Fruit fly (Drosophila melanogaster) whole organism, embryonic: ENCODE data around the gene drpr.

ENCODE experiments used
- Blimp-1 ChIP-seq: fragments of 200-800 bp; sonication (Bioruptor generic); optimal IDR thresholded peaks from 3 replicates; lab custom pipeline; 2018; ENCODE audit warnings: missing biosample characterization, missing genetic modification characterization, mild to moderate bottlenecking, moderate library complexity, missing genetic modification reagents
- CG10654 ChIP-seq: fragments of 200-800 bp; sonication (Bioruptor generic); optimal IDR thresholded peaks from 2 replicates; lab custom pipeline; 2016; ENCODE audit warnings: missing biosample characterization, missing genetic modification characterization
- CG11093 ChIP-seq: fragments of 200-800 bp; sonication (Bioruptor generic); IDR thresholded peaks from 3 replicates; pipeline ENCODE4 v1.3.6; 2022; ENCODE audit warnings: missing biosample characterization, missing genetic modification characterization
- CG12391 ChIP-seq: fragments of 200-800 bp; sonication (Bioruptor generic); optimal IDR thresholded peaks from 3 replicates; lab custom pipeline; 2018; ENCODE audit warnings: missing biosample characterization, mild to moderate bottlenecking, missing genetic modification characterization, moderate library complexity
- CG14667 ChIP-seq: fragments of 200-800 bp; sonication (Bioruptor generic); IDR thresholded peaks from 2 replicates; pipeline ENCODE4 v1.3.6; 2022; ENCODE audit warnings: missing biosample characterization, missing genetic modification characterization
- CG15479 ChIP-seq: fragments of 200-800 bp; sonication (Bioruptor generic); optimal IDR thresholded peaks from 3 replicates; lab custom pipeline; 2019; ENCODE audit warnings: missing biosample characterization, mild to moderate bottlenecking, missing genetic modification characterization, moderate library complexity
- CG17802 ChIP-seq: fragments of 200-800 bp; sonication (Bioruptor generic); optimal IDR thresholded peaks from 2 replicates; lab custom pipeline; 2018; ENCODE audit warnings: missing biosample characterization, mild to moderate bottlenecking, missing genetic modification characterization, moderate library complexity
- CG17912 ChIP-seq: fragments of 200-800 bp; sonication (Bioruptor generic); optimal IDR thresholded peaks from 2 replicates; lab custom pipeline; 2018; ENCODE audit warnings: missing biosample characterization, mild to moderate bottlenecking, missing genetic modification characterization
- CG2199 ChIP-seq: fragments of 200-800 bp; sonication (Bioruptor generic); IDR thresholded peaks from 3 replicates; pipeline ENCODE4 v1.3.6; 2022; ENCODE audit warnings: missing biosample characterization, missing genetic modification characterization
- CG3163 ChIP-seq: fragments of 200-800 bp; sonication (Bioruptor generic); optimal IDR thresholded peaks from 3 replicates; lab custom pipeline; 2016; ENCODE audit warnings: missing biosample characterization, missing genetic modification characterization
- CG4360 ChIP-seq: fragments of 200-800 bp; sonication (Bioruptor generic); IDR thresholded peaks from 2 replicates; pipeline ENCODE4 v1.3.6; 2022; ENCODE audit warnings: missing biosample characterization, missing genetic modification characterization
- CG43689 ChIP-seq: fragments of 200-800 bp; sonication (Bioruptor generic); IDR thresholded peaks from 2 replicates; pipeline ENCODE4 v1.3.6; 2022; ENCODE audit warnings: missing biosample characterization, missing genetic modification characterization
- CG4820 ChIP-seq: fragments of 200-800 bp; sonication (Bioruptor generic); optimal IDR thresholded peaks from 3 replicates; lab custom pipeline; 2016; ENCODE audit warnings: missing biosample characterization, missing genetic modification characterization
- CG5953 ChIP-seq: fragments of 200-800 bp; sonication (Bioruptor generic); IDR thresholded peaks from 2 replicates; pipeline ENCODE4 v1.3.6; 2022; ENCODE audit warnings: missing biosample characterization, missing genetic modification characterization
- CG6683 ChIP-seq: fragments of 200-800 bp; sonication (Bioruptor generic); optimal IDR thresholded peaks from 2 replicates; lab custom pipeline; 2017; ENCODE audit warnings: missing biosample characterization, mild to moderate bottlenecking, missing genetic modification characterization, missing genetic modification reagents
- CG7987 ChIP-seq: fragments of 200-800 bp; sonication (Bioruptor generic); optimal IDR thresholded peaks from 2 replicates; lab custom pipeline; 2018; ENCODE audit warnings: missing biosample characterization, mild to moderate bottlenecking, missing genetic modification characterization, moderate library complexity
- CG8089 ChIP-seq: fragments of 200-800 bp; sonication (Bioruptor generic); optimal IDR thresholded peaks from 3 replicates; lab custom pipeline; 2016; ENCODE audit warnings: missing biosample characterization, missing genetic modification characterization
- CG8281 ChIP-seq: fragments of 200-800 bp; sonication (Bioruptor generic); optimal IDR thresholded peaks from 2 replicates; lab custom pipeline; 2018; ENCODE audit warnings: missing biosample characterization, mild to moderate bottlenecking, missing genetic modification characterization, moderate library complexity
- CG9437 ChIP-seq: fragments of 200-800 bp; sonication (Bioruptor generic); optimal IDR thresholded peaks from 2 replicates; lab custom pipeline; 2018; ENCODE audit warnings: missing biosample characterization, mild to moderate bottlenecking, missing genetic modification characterization
- D19B ChIP-seq: fragments of 200-800 bp; sonication (Bioruptor generic); optimal IDR thresholded peaks from 2 replicates; lab custom pipeline; 2017; ENCODE audit warnings: missing biosample characterization, mild to moderate bottlenecking, missing genetic modification characterization
- Deaf1 ChIP-seq: fragments of 200-800 bp; optimal IDR thresholded peaks from 3 replicates; lab custom pipeline; 2019; ENCODE audit warnings: missing biosample characterization, mild to moderate bottlenecking, missing genetic modification characterization, moderate library complexity
- Dll ChIP-seq: fragments of 200-800 bp; sonication (Bioruptor generic); IDR thresholded peaks from 4 replicates; pipeline ENCODE4 v1.3.6; 2022; ENCODE audit warnings: missing biosample characterization, missing genetic modification characterization; ENCODE audit not compliant: partially characterized antibody
- Doc3 ChIP-seq: fragments of 200-800 bp; sonication (Bioruptor generic); IDR thresholded peaks from 3 replicates; pipeline ENCODE4 v1.3.6; 2022; ENCODE audit warnings: missing biosample characterization, missing genetic modification characterization; ENCODE audit not compliant: partially characterized antibody
- Opbp ChIP-seq: fragments of 200-800 bp; sonication (Bioruptor generic); IDR thresholded peaks from 3 replicates; pipeline ENCODE4 v1.3.6; 2022; ENCODE audit warnings: missing biosample characterization, missing genetic modification characterization; ENCODE audit not compliant: partially characterized antibody
- Ravus ChIP-seq: fragments of 200-800 bp; sonication (Bioruptor generic); IDR thresholded peaks from 2 replicates; pipeline ENCODE4 v1.3.6; 2022; ENCODE audit warnings: missing biosample characterization, missing genetic modification characterization
- Rx ChIP-seq: fragments of 200-800 bp; sonication (Bioruptor generic); IDR thresholded peaks from 2 replicates; pipeline ENCODE4 v1.3.6; 2022; ENCODE audit warnings: missing biosample characterization, missing genetic modification characterization
- Six4 ChIP-seq: fragments of 200-800 bp; sonication (Bioruptor generic); optimal IDR thresholded peaks from 2 replicates; lab custom pipeline; 2016; ENCODE audit warnings: missing biosample characterization, missing genetic modification characterization
- Xbp1 ChIP-seq: fragments of 200-800 bp; sonication (Bioruptor generic); optimal IDR thresholded peaks from 3 replicates; lab custom pipeline; 2016; ENCODE audit warnings: missing biosample characterization, mild to moderate bottlenecking, missing genetic modification characterization
- cas ChIP-seq: fragments of 200-800 bp; sonication (Bioruptor generic); IDR thresholded peaks from 2 replicates; pipeline ENCODE4 v1.3.6; 2022; ENCODE audit warnings: missing biosample characterization, missing genetic modification characterization
- cato ChIP-seq: fragments of 200-800 bp; sonication (Bioruptor generic); optimal IDR thresholded peaks from 2 replicates; lab custom pipeline; 2016; ENCODE audit warnings: missing biosample characterization, missing genetic modification characterization, borderline replicate concordance
- cg ChIP-seq: fragments of 200-800 bp; sonication (Bioruptor generic); optimal IDR thresholded peaks from 3 replicates; lab custom pipeline; 2019; ENCODE audit warnings: missing biosample characterization, mild to moderate bottlenecking, missing genetic modification characterization, moderate library complexity
- chinmo ChIP-seq: fragments of 200-800 bp; sonication (Bioruptor generic); IDR thresholded peaks from 4 replicates; pipeline ENCODE4 v1.3.6; 2022; ENCODE audit warnings: missing biosample characterization, missing genetic modification characterization; ENCODE audit not compliant: partially characterized antibody
- dan ChIP-seq: fragments of 200-800 bp; sonication (Bioruptor generic); IDR thresholded peaks from 2 replicates; pipeline ENCODE4 v1.3.6; 2022; ENCODE audit warnings: missing biosample characterization, missing genetic modification characterization
- danr ChIP-seq: fragments of 200-800 bp; sonication (Bioruptor generic); IDR thresholded peaks from 2 replicates; pipeline ENCODE4 v1.3.6; 2022; ENCODE audit warnings: missing biosample characterization, missing genetic modification characterization
- gcm ChIP-seq: fragments of 200-800 bp; sonication (Bioruptor generic); optimal IDR thresholded peaks from 2 replicates; lab custom pipeline; 2019; ENCODE audit warnings: missing biosample characterization, mild to moderate bottlenecking, missing genetic modification characterization, moderate library complexity
- hbn ChIP-seq: fragments of 200-800 bp; sonication (Bioruptor generic); IDR thresholded peaks from 2 replicates; pipeline ENCODE4 v1.3.6; 2022; ENCODE audit warnings: missing biosample characterization, missing genetic modification characterization; ENCODE audit not compliant: partially characterized antibody
- jigr1 ChIP-seq: fragments of 200-800 bp; sonication (Bioruptor generic); IDR thresholded peaks from 3 replicates; pipeline ENCODE4 v1.3.6; 2022; ENCODE audit warnings: missing biosample characterization, missing genetic modification characterization
- lbe ChIP-seq: fragments of 200-800 bp; sonication (Bioruptor generic); optimal IDR thresholded peaks from 2 replicates; lab custom pipeline; 2016; ENCODE audit warnings: missing biosample characterization, mild to moderate bottlenecking, missing genetic modification characterization
- mam ChIP-seq: fragments of 200-800 bp; sonication (Bioruptor generic); optimal IDR thresholded peaks from 3 replicates; lab custom pipeline; 2016; ENCODE audit warnings: missing biosample characterization, missing genetic modification characterization
- phol ChIP-seq: fragments of 200-800 bp; sonication (Bioruptor generic); optimal IDR thresholded peaks from 3 replicates; lab custom pipeline; 2018; ENCODE audit warnings: missing biosample characterization, mild to moderate bottlenecking, missing genetic modification characterization, moderate library complexity
- sd ChIP-seq: fragments of 200-800 bp; sonication (Bioruptor generic); optimal IDR thresholded peaks from 3 replicates; lab custom pipeline; 2018; ENCODE audit warnings: missing biosample characterization, mild to moderate bottlenecking, missing genetic modification characterization, moderate library complexity
- sens-2 ChIP-seq: fragments of 200-800 bp; sonication (Bioruptor generic); IDR thresholded peaks from 2 replicates; pipeline ENCODE4 v1.3.6; 2022; ENCODE audit warnings: missing biosample characterization, missing genetic modification characterization
- sna ChIP-seq: fragments of 200-800 bp; sonication (Bioruptor generic); IDR thresholded peaks from 2 replicates; pipeline ENCODE4 v1.3.6; 2022; ENCODE audit warnings: missing biosample characterization, missing genetic modification characterization; ENCODE audit not compliant: partially characterized antibody
- so ChIP-seq: fragments of 200-800 bp; sonication (Bioruptor generic); IDR thresholded peaks from 3 replicates; pipeline ENCODE4 v1.3.6; 2022; ENCODE audit warnings: missing biosample characterization, missing genetic modification characterization
- z ChIP-seq: fragments of 200-800 bp; sonication (Bioruptor generic); IDR thresholded peaks from 3 replicates; pipeline ENCODE4 v1.3.6; 2022; ENCODE audit warnings: missing biosample characterization, missing genetic modification characterization

The drpr gene

dm6 chr3L:1735603-1736002 lies 4.7 kb upstream of the drpr start, which contains the start of gene Oseg4 (continued):
- TF ChIP-seq dan (GFP tag; lab: Robert Waterston, UW): no peak
- TF ChIP-seq, all 482 proteins: peak for 12

- TF ChIP-seq CG5953 (0 out of 2 replicates have a peak, but pooled peaks have one; percentile 12), sens-2 (GFP tag; lab: Robert Waterston, UW) (no peak), CG6683 (GFP tag; lab: Kevin White, UChicago) (no peak), CG11093 (no peak), mam (GFP tag; lab: Kevin White, UChicago) (no peak), chinmo (GFP tag; lab: Robert Waterston, UW) (peak; percentile 70; the same call in 1 of the 4 replicates), danr (GFP tag; lab: Robert Waterston, UW) (no peak), sna (no peak), hbn (no peak), CG10654 (GFP tag; lab: Kevin White, UChicago) (no peak), Rx (GFP tag; lab: Robert Waterston, UW) (no peak), Blimp-1 (GFP tag; lab: Kevin White, UChicago) (peak; percentile 43), Ravus (GFP tag; lab: Robert Waterston, UW) (no peak), CG4360 (GFP tag; lab: Robert Waterston, UW) (peak; percentile 1; the same call in 1 of the 2 replicates), CG2199 (no peak), Dll (GFP tag; lab: Robert Waterston, UW) (no peak), z (peak; percentile 82), gcm (GFP tag; lab: Kevin White, UChicago) (peak; percentile 8), Doc3 (GFP tag; lab: Robert Waterston, UW) (no peak), CG8281 (tag; lab: Kevin White, UChicago) (no peak), cg (peak; percentile 48), so (GFP tag; lab: Robert Waterston, UW) (no peak), CG9437 (GFP tag; lab: Kevin White, UChicago) (no peak), CG8089 (GFP tag; lab: Kevin White, UChicago) (no peak), CG4820 (GFP tag; lab: Kevin White, UChicago) (no peak), cas (GFP tag; lab: Robert Waterston, UW) (no peak), D19B (GFP tag; lab: Kevin White, UChicago) (no peak), Xbp1 (GFP tag; lab: Kevin White, UChicago) (no peak), sd (peak; percentile 15)
Observed at dm6 chr3L:1730160-1730595, 729 bp downstream of the drpr start.

- TF ChIP-seq gcm (GFP tag; lab: Kevin White, UChicago): peak; percentile 96
- TF ChIP-seq CG14667 (GFP tag; lab: Robert Waterston, UW): no peak
- no peak for TF ChIP-seq CG43689
- peak; percentile 16; the same call in 1 of the 3 replicates for TF ChIP-seq Opbp (GFP tag; lab: Robert Waterston, UW)
- 0 out of 3 replicates have a peak, but pooled peaks have one; percentile 20 for TF ChIP-seq CG2199
- peak; percentile 69 for TF ChIP-seq CG4360 (GFP tag; lab: Robert Waterston, UW)
Observed at dm6 chr3L:1729380-1730159, 1.3 kb downstream of the drpr start.

- 0 out of 3 replicates have a peak, but pooled peaks have one; percentile 56 for TF ChIP-seq CG2199
- no peak for TF ChIP-seq CG17802 (tag; lab: Kevin White, UChicago)
- no peak for TF ChIP-seq cato (GFP tag; lab: Kevin White, UChicago)
- TF ChIP-seq CG17912 (GFP tag; lab: Kevin White, UChicago): no peak
- no peak for TF ChIP-seq Deaf1 (tag; lab: Kevin White, UChicago)
- TF ChIP-seq CG12391 (tag; lab: Kevin White, UChicago): no peak
- no peak for TF ChIP-seq phol (tag; lab: Kevin White, UChicago)
- peak; percentile 56 for TF ChIP-seq CG15479 (GFP tag; lab: Kevin White, UChicago)
- no peak for TF ChIP-seq CG3163 (GFP tag; lab: Kevin White, UChicago)
- no peak for TF ChIP-seq Six4
- TF ChIP-seq lbe: no peak
- no peak for TF ChIP-seq CG7987
- TF ChIP-seq jigr1: no peak
Observed at dm6 chr3L:1727431-1727830, 3.5 kb downstream of the drpr start.
